Worm (Caenorhabditis elegans) whole organism, mixed stage, embryonic: ENCODE results near the gene srxa-9.

ENCODE experiments used
- blmp-1 ChIP-seq: fragments of 150-350 bp; optimal IDR thresholded peaks from 2 replicates; lab custom pipeline; 2014; ENCODE audit warnings: missing biosample characterization, missing genetic modification characterization
- ceh-43 ChIP-seq: fragments of 200-800 bp; sonication (Bioruptor generic); optimal IDR thresholded peaks from 2 replicates; lab custom pipeline; 2018; ENCODE audit warnings: mild to moderate bottlenecking, missing genetic modification characterization, moderate library complexity, missing compliant biosample characterization
- lin-32 ChIP-seq: fragments of 200-800 bp; sonication (Bioruptor generic); optimal IDR thresholded peaks from 2 replicates; lab custom pipeline; 2018; ENCODE audit warnings: mild to moderate bottlenecking, missing genetic modification characterization, missing compliant biosample characterization
- lsy-2 ChIP-seq: fragments of 150-350 bp; optimal IDR thresholded peaks from 2 replicates; lab custom pipeline; 2014; ENCODE audit warnings: missing biosample characterization, missing genetic modification characterization
- snpc-4 ChIP-seq: fragments of 150-350 bp; optimal IDR thresholded peaks from 2 replicates; lab custom pipeline; 2014; ENCODE audit warnings: missing biosample characterization, missing genetic modification characterization

ce11 chrX:15700220-15700619 is 46.6 kb upstream of the srxa-9 start:
- TF ChIP-seq lsy-2 (tag; lab: Kevin White, UChicago) (no peak), snpc-4 (tag; lab: Kevin White, UChicago) (no peak), ceh-43 (GFP tag; lab: Kevin White, UChicago) (no peak), lin-32 (GFP tag; lab: Kevin White, UChicago) (no peak), blmp-1 (tag; lab: Kevin White, UChicago) (no peak)
